Fruit fly (Drosophila melanogaster) whole organism, embryonic: Measurements from ENCODE around the gene CG33939.

Source experiments
- Antp ChIP-seq: fragments of 200-800 bp; sonication (Bioruptor generic); optimal IDR thresholded peaks from 3 replicates; lab custom pipeline; 2016; ENCODE audit warnings: missing biosample characterization, missing genetic modification characterization
- Awh ChIP-seq: fragments of 200-800 bp; sonication (Bioruptor generic); IDR thresholded peaks from 2 replicates; pipeline ENCODE4, ENCODE4 v1.3.6; 2022; ENCODE audit warnings: missing biosample characterization, missing genetic modification characterization
- B-H2 ChIP-seq: fragments of 200-800 bp; sonication (Bioruptor generic); optimal IDR thresholded peaks from 2 replicates; lab custom pipeline; 2018; ENCODE audit warnings: missing biosample characterization, mild to moderate bottlenecking, missing genetic modification characterization
- Bdp1 ChIP-seq: fragments of 200-800 bp; sonication (Bioruptor generic); optimal IDR thresholded peaks from 3 replicates; lab custom pipeline; 2016; ENCODE audit warnings: missing biosample characterization, missing genetic modification characterization
- CG10209 ChIP-seq: fragments of 200-800 bp; sonication (Bioruptor generic); optimal IDR thresholded peaks from 3 replicates; lab custom pipeline; 2017; ENCODE audit warnings: missing biosample characterization, mild to moderate bottlenecking, missing genetic modification characterization, missing genetic modification reagents
- CG11093 ChIP-seq: fragments of 200-800 bp; sonication (Bioruptor generic); IDR thresholded peaks from 3 replicates; pipeline ENCODE4 v1.3.6; 2022; ENCODE audit warnings: missing biosample characterization, missing genetic modification characterization
- CG11398 ChIP-seq: fragments of 200-800 bp; sonication (Bioruptor generic); optimal IDR thresholded peaks from 2 replicates; lab custom pipeline; 2016; ENCODE audit warnings: missing biosample characterization, missing genetic modification characterization
- CG11696 ChIP-seq: fragments of 200-800 bp; sonication (Bioruptor generic); IDR thresholded peaks from 2 replicates; pipeline ENCODE4 v1.3.6; 2022; ENCODE audit warnings: missing biosample characterization, missing genetic modification characterization
- CG12104 ChIP-seq: fragments of 200-800 bp; sonication (Bioruptor generic); optimal IDR thresholded peaks from 3 replicates; lab custom pipeline; 2016; ENCODE audit warnings: missing biosample characterization, missing genetic modification characterization
- CG12219 ChIP-seq: fragments of 200-800 bp; sonication (Bioruptor generic); optimal IDR thresholded peaks from 3 replicates; lab custom pipeline; 2018; ENCODE audit warnings: missing biosample characterization, mild to moderate bottlenecking, missing genetic modification characterization
- CG12769 ChIP-seq: fragments of 200-800 bp; sonication (Bioruptor generic); optimal IDR thresholded peaks from 2 replicates; lab custom pipeline; 2019; ENCODE audit warnings: missing biosample characterization, mild to moderate bottlenecking, missing genetic modification characterization, moderate library complexity
- CG2120 ChIP-seq: fragments of 200-800 bp; sonication (Bioruptor generic); optimal IDR thresholded peaks from 3 replicates; lab custom pipeline; 2016; ENCODE audit warnings: missing biosample characterization, missing genetic modification characterization
- CG34224 ChIP-seq: fragments of 200-800 bp; sonication (Bioruptor generic); IDR thresholded peaks from 3 replicates; pipeline ENCODE4 v1.3.6; 2022; ENCODE audit warnings: missing biosample characterization, missing genetic modification characterization; ENCODE audit not compliant: partially characterized antibody
- CG3847 ChIP-seq: fragments of 200-800 bp; sonication (Bioruptor generic); IDR thresholded peaks from 2 replicates; pipeline ENCODE4 v1.3.6; 2022; ENCODE audit warnings: missing biosample characterization, missing genetic modification characterization
- CG3995 ChIP-seq: fragments of 200-800 bp; sonication (Bioruptor generic); optimal IDR thresholded peaks from 3 replicates; lab custom pipeline; 2016; ENCODE audit warnings: missing biosample characterization, missing genetic modification characterization
- CG4730 ChIP-seq: fragments of 200-800 bp; sonication (Bioruptor generic); IDR thresholded peaks from 2 replicates; pipeline ENCODE4 v1.3.6; 2022; ENCODE audit warnings: missing biosample characterization, missing genetic modification characterization
- CG5953 ChIP-seq: fragments of 200-800 bp; sonication (Bioruptor generic); IDR thresholded peaks from 2 replicates; pipeline ENCODE4 v1.3.6; 2022; ENCODE audit warnings: missing biosample characterization, missing genetic modification characterization
- CG6272 ChIP-seq: fragments of 200-800 bp; sonication (Bioruptor generic); IDR thresholded peaks from 2 replicates; pipeline ENCODE4 v1.3.6; 2022; ENCODE audit warnings: missing biosample characterization, missing genetic modification characterization
- CG6683 ChIP-seq: fragments of 200-800 bp; sonication (Bioruptor generic); optimal IDR thresholded peaks from 2 replicates; lab custom pipeline; 2017; ENCODE audit warnings: missing biosample characterization, mild to moderate bottlenecking, missing genetic modification characterization, missing genetic modification reagents
- CG7271 ChIP-seq: fragments of 200-800 bp; sonication (Bioruptor generic); optimal IDR thresholded peaks from 2 replicates; lab custom pipeline; 2018; ENCODE audit warnings: missing biosample characterization, mild to moderate bottlenecking, missing genetic modification characterization, moderate library complexity
- CG7357 ChIP-seq: fragments of 200-800 bp; sonication (Bioruptor generic); IDR thresholded peaks from 3 replicates; pipeline ENCODE4 v1.3.6; 2022; ENCODE audit warnings: missing biosample characterization, missing genetic modification characterization
- CG7928 ChIP-seq: fragments of 200-800 bp; sonication (Bioruptor generic); optimal IDR thresholded peaks from 2 replicates; lab custom pipeline; 2017; ENCODE audit warnings: missing biosample characterization, mild to moderate bottlenecking, missing genetic modification characterization
- CG8281 ChIP-seq: fragments of 200-800 bp; sonication (Bioruptor generic); optimal IDR thresholded peaks from 2 replicates; lab custom pipeline; 2018; ENCODE audit warnings: missing biosample characterization, mild to moderate bottlenecking, missing genetic modification characterization, moderate library complexity
- CG9437 ChIP-seq: fragments of 200-800 bp; sonication (Bioruptor generic); optimal IDR thresholded peaks from 2 replicates; lab custom pipeline; 2018; ENCODE audit warnings: missing biosample characterization, mild to moderate bottlenecking, missing genetic modification characterization
- Dfd ChIP-seq, 2 experiments: fragments of >200 bp; optimal IDR thresholded peaks; 2 replicates each; lab custom pipeline; 2017; ENCODE audit warnings: missing biosample characterization in 2 of 2, missing genetic modification characterization in 2 of 2
- Dip2 ChIP-seq: fragments of 200-800 bp; sonication (Bioruptor generic); IDR thresholded peaks from 2 replicates; pipeline ENCODE4 v1.3.6; 2022; ENCODE audit warnings: missing biosample characterization, missing genetic modification characterization
- Dref ChIP-seq: fragments of 200-800 bp; sonication (Bioruptor generic); IDR thresholded peaks from 2 replicates; pipeline ENCODE4 v1.3.6; 2022; ENCODE audit warnings: missing biosample characterization, missing genetic modification characterization
- E2f2 ChIP-seq: fragments of 200-800 bp; sonication (Bioruptor generic); IDR thresholded peaks from 2 replicates; pipeline ENCODE4 v1.3.6; 2022; ENCODE audit warnings: missing biosample characterization, missing genetic modification characterization
- Eip74EF ChIP-seq, 2 experiments: fragments of 200-800 bp in 1 of 2; fragments of >200 bp in 1 of 2; sonication (Bioruptor generic) in 1 of 2; optimal IDR thresholded peaks; 2 replicates each; lab custom pipeline; 2017 to 2019; ENCODE audit warnings: missing biosample characterization in 2 of 2, missing genetic modification characterization in 2 of 2, mild to moderate bottlenecking in 1 of 2, moderate library complexity in 1 of 2
- Ets65A ChIP-seq: fragments of 200-800 bp; sonication (Bioruptor generic); peaks from one replicate; lab custom pipeline; 2016; ENCODE audit warnings: missing biosample characterization, missing genetic modification characterization
- Hmx ChIP-seq: fragments of 200-800 bp; sonication (Bioruptor generic); optimal IDR thresholded peaks from 2 replicates; lab custom pipeline; 2016; ENCODE audit warnings: missing biosample characterization, missing genetic modification characterization
- Poxn ChIP-seq: fragments of 200-800 bp; sonication (Bioruptor generic); IDR thresholded peaks from 2 replicates; pipeline ENCODE4 v1.3.6; 2022; ENCODE audit warnings: missing biosample characterization, missing genetic modification characterization
- Vsx1 ChIP-seq: fragments of 200-800 bp; sonication (Bioruptor generic); optimal IDR thresholded peaks from 2 replicates; lab custom pipeline; 2017; ENCODE audit warnings: missing biosample characterization, mild to moderate bottlenecking, missing genetic modification characterization, missing genetic modification reagents
- abd-A ChIP-seq: fragments of 200-800 bp; sonication (Bioruptor generic); optimal IDR thresholded peaks from 3 replicates; lab custom pipeline; 2019; ENCODE audit warnings: missing biosample characterization, mild to moderate bottlenecking, missing genetic modification characterization, moderate library complexity
- amos ChIP-seq: fragments of 200-800 bp; sonication (Bioruptor generic); IDR thresholded peaks from 2 replicates; pipeline ENCODE4 v1.3.6; 2022; ENCODE audit warnings: missing biosample characterization, missing genetic modification characterization; ENCODE audit not compliant: partially characterized antibody
- chif ChIP-seq, 2 experiments: fragments of 200-800 bp; sonication (Bioruptor generic); optimal IDR thresholded peaks; 3 replicates each; lab custom pipeline; 2016; ENCODE audit warnings: missing biosample characterization in 2 of 2, missing genetic modification characterization in 2 of 2
- da ChIP-seq: fragments of 200-800 bp; sonication (Bioruptor generic); optimal IDR thresholded peaks from 2 replicates; lab custom pipeline; 2016; ENCODE audit warnings: missing biosample characterization, missing genetic modification characterization
- danr ChIP-seq: fragments of 200-800 bp; sonication (Bioruptor generic); IDR thresholded peaks from 2 replicates; pipeline ENCODE4 v1.3.6; 2022; ENCODE audit warnings: missing biosample characterization, missing genetic modification characterization
- dpn ChIP-seq, 2 experiments: fragments of 200-800 bp; sonication (Bioruptor generic); optimal IDR thresholded peaks; 3 replicates each; lab custom pipeline; 2016; ENCODE audit warnings: missing biosample characterization in 2 of 2, missing genetic modification characterization in 2 of 2
- fd102C ChIP-seq: fragments of 200-800 bp; sonication (Bioruptor generic); optimal IDR thresholded peaks from 2 replicates; lab custom pipeline; 2018; ENCODE audit warnings: missing biosample characterization, mild to moderate bottlenecking, missing genetic modification characterization, moderate library complexity
- ham ChIP-seq: fragments of 200-800 bp; sonication (Bioruptor generic); IDR thresholded peaks from 2 replicates; pipeline ENCODE4 v1.3.6; 2022; ENCODE audit warnings: missing biosample characterization, missing genetic modification characterization
- ind ChIP-seq: fragments of 200-800 bp; sonication (Bioruptor generic); optimal IDR thresholded peaks from 3 replicates; lab custom pipeline; 2016; ENCODE audit warnings: missing biosample characterization, missing genetic modification characterization
- mam ChIP-seq: fragments of 200-800 bp; sonication (Bioruptor generic); optimal IDR thresholded peaks from 3 replicates; lab custom pipeline; 2016; ENCODE audit warnings: missing biosample characterization, missing genetic modification characterization
- pan ChIP-seq, 4 experiments: fragments of >200 bp in 3 of 4; fragments of 200-800 bp in 1 of 4; sonication (Bioruptor generic) in 1 of 4; optimal IDR thresholded peaks in 3 of 4; IDR thresholded peaks in 1 of 4; 2 replicates each; pipeline versions ENCODE4 v1.3.6 to Lab custom; 2017 to 2022; ENCODE audit warnings: missing biosample characterization in 2 of 4, missing genetic modification characterization in 2 of 4, mixed read lengths in 1 of 4
- pros ChIP-seq: fragments of 200-800 bp; sonication (Bioruptor generic); optimal IDR thresholded peaks from 3 replicates; lab custom pipeline; 2019; ENCODE audit warnings: missing biosample characterization, mild to moderate bottlenecking, missing genetic modification characterization, moderate library complexity
- ranshi ChIP-seq: fragments of 200-800 bp; sonication (Bioruptor generic); IDR thresholded peaks from 2 replicates; pipeline ENCODE4 v1.3.6; 2022; ENCODE audit warnings: missing biosample characterization, missing genetic modification characterization
- rib ChIP-seq: fragments of 200-800 bp; sonication (Bioruptor generic); IDR thresholded peaks from 2 replicates; pipeline ENCODE4 v1.3.6; 2022; ENCODE audit warnings: missing biosample characterization, missing genetic modification characterization
- tll ChIP-seq, 2 experiments: fragments of 200-800 bp in 1 of 2; fragments of >200 bp in 1 of 2; sonication (Bioruptor generic) in 1 of 2; optimal IDR thresholded peaks; 2 replicates each; lab custom pipeline; 2017 to 2019; ENCODE audit warnings: missing biosample characterization in 2 of 2, missing genetic modification characterization in 2 of 2, mild to moderate bottlenecking in 1 of 2, moderate library complexity in 1 of 2
- toy ChIP-seq: fragments of 200-800 bp; sonication (Bioruptor generic); IDR thresholded peaks from 2 replicates; pipeline ENCODE4 v1.3.6; 2022; ENCODE audit warnings: missing biosample characterization, missing genetic modification characterization
- z ChIP-seq: fragments of 200-800 bp; sonication (Bioruptor generic); IDR thresholded peaks from 3 replicates; pipeline ENCODE4 v1.3.6; 2022; ENCODE audit warnings: missing biosample characterization, missing genetic modification characterization

The CG33939 gene

DNA sequence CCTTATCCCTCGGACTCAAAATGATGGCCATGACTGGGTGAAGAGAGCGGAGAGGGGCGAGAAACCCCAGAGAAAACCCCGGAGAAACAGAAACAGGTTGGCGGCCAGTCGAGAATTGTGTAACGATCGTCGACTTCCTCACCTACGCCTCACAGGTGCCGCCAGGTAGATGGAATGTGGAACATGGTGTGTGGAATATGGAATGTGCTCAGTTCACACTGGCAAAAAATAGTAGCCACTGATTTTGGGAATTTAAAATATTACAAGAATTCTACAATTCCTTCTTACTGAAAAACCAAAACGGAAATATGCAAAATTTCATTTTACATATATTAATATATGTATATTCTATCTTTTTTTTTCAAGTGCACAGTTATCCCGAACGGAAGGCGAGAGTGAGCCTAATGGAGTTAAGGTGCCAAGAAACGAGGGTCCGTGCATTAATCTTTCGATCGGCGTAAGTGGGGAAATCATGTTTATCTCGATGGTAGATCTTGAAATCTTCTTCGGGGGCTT is 18.7 kb downstream of the CG33939 start (continued):
- TF ChIP-seq Bdp1 (GFP tag; lab: Kevin White, UChicago): peak; percentile 26
- peak; percentile 61 for TF ChIP-seq CG3847 (GFP tag; lab: Robert Waterston, UW)
- no peak for TF ChIP-seq pan (optimal IDR thresholded peaks at IDR 0.05; lab: Kevin White, UChicago)
- TF ChIP-seq pan (GFP tag; optimal IDR thresholded peaks at IDR 0.05 in 1 of 2, IDR thresholded peaks at IDR 0.05 in 1 of 2): peak in 1 of 2 experiments; percentile 76
- TF ChIP-seq abd-A: peak; percentile 58
- no peak for TF ChIP-seq CG11398 (GFP tag; lab: Kevin White, UChicago)
- peak; percentile 16 for TF ChIP-seq Antp (GFP tag; lab: Kevin White, UChicago)
- no peak for TF ChIP-seq Hmx
- peak; percentile 81 for TF ChIP-seq CG10209 (GFP tag; lab: Kevin White, UChicago)
- peak; percentile 65; the same call in 2 of the 3 replicates for TF ChIP-seq z
- peak; percentile 64 for TF ChIP-seq toy (GFP tag; lab: Robert Waterston, UW)
- TF ChIP-seq fd102C (GFP tag; lab: Kevin White, UChicago): peak; percentile 89
- peak; percentile 87 for TF ChIP-seq Ets65A (GFP tag; lab: Kevin White, UChicago)
- TF ChIP-seq da (GFP tag; lab: Kevin White, UChicago): no peak
- TF ChIP-seq CG11696: peak; percentile 60
- no peak for TF ChIP-seq Dref
- TF ChIP-seq ranshi (GFP tag; lab: Robert Waterston, UW): peak; percentile 82
- peak; percentile 87 for TF ChIP-seq rib (GFP tag; lab: Robert Waterston, UW)
- TF ChIP-seq CG6683 (GFP tag; lab: Kevin White, UChicago): peak; percentile 48
- TF ChIP-seq E2f2: peak; percentile 38; the same call in 1 of the 2 replicates
- peak; percentile 51 for TF ChIP-seq CG12219 (GFP tag; lab: Kevin White, UChicago)
- no peak for TF ChIP-seq CG3995 (GFP tag; lab: Kevin White, UChicago)
- TF ChIP-seq CG6272: peak; percentile 72
- TF ChIP-seq CG7928 (GFP tag; lab: Kevin White, UChicago): peak; percentile 25
- peak; percentile 38 for TF ChIP-seq mam (GFP tag; lab: Kevin White, UChicago)
- TF ChIP-seq dpn (GFP tag; optimal IDR thresholded peaks at IDR 0.05; lab: Kevin White, UChicago): peak; percentile 25 to 74
- peak; percentile 73; the same call in 1 of the 2 replicates for TF ChIP-seq Awh (GFP tag; lab: Robert Waterston, UW)
- no peak for TF ChIP-seq Poxn (GFP tag; lab: Robert Waterston, UW)
- no peak for TF ChIP-seq Dfd (GFP tag; optimal IDR thresholded peaks at IDR 0.05; lab: Kevin White, UChicago)
- TF ChIP-seq Eip74EF (GFP tag; optimal IDR thresholded peaks at IDR 0.05; lab: Kevin White, UChicago): peak in 1 of 2 experiments; percentile 68
- TF ChIP-seq ham (GFP tag; lab: Robert Waterston, UW): no peak
- peak; percentile 38 for TF ChIP-seq Vsx1 (GFP tag; lab: Kevin White, UChicago)
- TF ChIP-seq CG7357 (GFP tag; lab: Robert Waterston, UW): peak; percentile 51; the same call in 1 of the 3 replicates
- TF ChIP-seq CG5953 (GFP tag; lab: Robert Waterston, UW): peak; percentile 43; the same call in 1 of the 2 replicates
- peak; percentile 79 for TF ChIP-seq CG4730
- TF ChIP-seq tll (GFP tag; optimal IDR thresholded peaks at IDR 0.05; lab: Kevin White, UChicago): no peak
- TF ChIP-seq ind (GFP tag; lab: Kevin White, UChicago): peak; percentile 62
- TF ChIP-seq CG9437: peak; percentile 60
- peak; percentile 80 for TF ChIP-seq CG12104 (GFP tag; lab: Kevin White, UChicago)
- peak; percentile 67; the same call in 2 of the 3 replicates for TF ChIP-seq CG11093
- peak; percentile 20 for TF ChIP-seq CG12769
- TF ChIP-seq CG34224 (GFP tag; lab: Robert Waterston, UW): no peak
- peak; percentile 79 for TF ChIP-seq CG7271
- TF ChIP-seq CG8281 (tag; lab: Kevin White, UChicago): peak; percentile 38
- TF ChIP-seq chif (GFP tag; optimal IDR thresholded peaks at IDR 0.05; lab: Kevin White, UChicago): peak in 1 of 2 experiments; percentile 64
- no peak for TF ChIP-seq amos (GFP tag; lab: Robert Waterston, UW)
- peak; percentile 64 for TF ChIP-seq danr (GFP tag; lab: Robert Waterston, UW)
- peak; percentile 59 for TF ChIP-seq pros (GFP tag; lab: Kevin White, UChicago)
- peak; percentile 37 for TF ChIP-seq B-H2 (GFP tag; lab: Kevin White, UChicago)
- TF ChIP-seq CG2120 (GFP tag; lab: Kevin White, UChicago): peak; percentile 52
- no peak for TF ChIP-seq Dip2 (GFP tag; lab: Robert Waterston, UW)
